Fruit fly (Drosophila melanogaster): ENCODE results near the gene CG42710.

dm6 chr2L:8740757-8741278 lies 41.5 kb downstream of the CG42710 start:
- TF ChIP-seq EcR (GFP tag; optimal IDR thresholded peaks at IDR 0.05): no peak
- TF ChIP-seq psq (optimal IDR thresholded peaks at IDR 0.05): no peak
- TF ChIP-seq pan (optimal IDR thresholded peaks at IDR 0.05): no peak
